Worm (Caenorhabditis elegans) whole organism, L3 larva: ENCODE data around the gene ipla-1.

ENCODE experiments used
- R02D3.7 ChIP-seq: fragments of 150-350 bp; optimal IDR thresholded peaks from 2 replicates; lab custom pipeline; 2014; ENCODE audit warnings: missing biosample characterization, missing genetic modification characterization
- ZK546.5 ChIP-seq: sonication (generic microtip); optimal IDR thresholded peaks from 2 replicates; lab custom pipeline; 2017; ENCODE audit warnings: missing biosample characterization, missing genetic modification characterization
- aly-2 ChIP-seq: fragments of 150-350 bp; optimal IDR thresholded peaks from 2 replicates; lab custom pipeline; 2014; ENCODE audit warnings: missing biosample characterization, missing genetic modification characterization
- ama-1 ChIP-seq: fragments of 150-350 bp; optimal IDR thresholded peaks from 2 replicates; lab custom pipeline; 2018
- ceh-16 ChIP-seq: sonication (generic microtip); optimal IDR thresholded peaks from 2 replicates; lab custom pipeline; 2017; ENCODE audit warnings: missing biosample characterization, missing genetic modification characterization
- ceh-82 ChIP-seq: fragments of 150-350 bp; optimal IDR thresholded peaks from 2 replicates; lab custom pipeline; 2014; ENCODE audit warnings: missing biosample characterization, missing genetic modification characterization
- ceh-9 ChIP-seq: sonication (generic microtip); optimal IDR thresholded peaks from 2 replicates; lab custom pipeline; 2018; ENCODE audit warnings: missing biosample characterization, missing genetic modification characterization
- daf-12 ChIP-seq: fragments of 150-350 bp; optimal IDR thresholded peaks from 2 replicates; lab custom pipeline; 2014; ENCODE audit warnings: missing biosample characterization, missing genetic modification reagents, missing genetic modification characterization
- egl-27 ChIP-seq: sonication (generic microtip); optimal IDR thresholded peaks from 4 replicates; lab custom pipeline; 2017; ENCODE audit warnings: missing biosample characterization, missing genetic modification reagents, missing genetic modification characterization
- elt-1 ChIP-seq: fragments of 150-350 bp; optimal IDR thresholded peaks from 2 replicates; lab custom pipeline; 2014; ENCODE audit warnings: missing biosample characterization, missing genetic modification characterization
- elt-2 ChIP-seq: sonication (generic microtip); optimal IDR thresholded peaks from 2 replicates; lab custom pipeline; 2016; ENCODE audit warnings: missing genetic modification reagents, mild to moderate bottlenecking, missing genetic modification characterization, missing compliant biosample characterization
- elt-3 ChIP-seq, 3 experiments: fragments of 150-350 bp in 1 of 3; sonication (generic microtip) in 2 of 3; optimal IDR thresholded peaks; 2 replicates in 2 of 3; 4 replicates in 1 of 3; lab custom pipeline; 2014 to 2017; ENCODE audit warnings: missing biosample characterization in 3 of 3, missing genetic modification characterization in 3 of 3
- eor-1 ChIP-seq, 2 experiments: fragments of 150-350 bp; optimal IDR thresholded peaks; 2 replicates each; lab custom pipeline; 2014 to 2018; ENCODE audit warnings: missing biosample characterization in 2 of 2, missing genetic modification characterization in 2 of 2
- fkh-10 ChIP-seq: sonication (generic microtip); optimal IDR thresholded peaks from 2 replicates; lab custom pipeline; 2017; ENCODE audit warnings: missing biosample characterization, missing genetic modification reagents, missing genetic modification characterization
- fkh-2 ChIP-seq: fragments of 150-350 bp; optimal IDR thresholded peaks from 2 replicates; lab custom pipeline; 2014; ENCODE audit warnings: missing biosample characterization, missing genetic modification reagents, missing genetic modification characterization
- fos-1 ChIP-seq: fragments of 150-350 bp; optimal IDR thresholded peaks from 2 replicates; lab custom pipeline; 2014; ENCODE audit warnings: missing biosample characterization, missing genetic modification characterization
- hmg-11 ChIP-seq: sonication (generic microtip); optimal IDR thresholded peaks from 2 replicates; lab custom pipeline; 2016; ENCODE audit warnings: missing genetic modification characterization, missing compliant biosample characterization
- lin-15B ChIP-seq: fragments of 150-350 bp; optimal IDR thresholded peaks from 2 replicates; lab custom pipeline; 2014; ENCODE audit warnings: missing biosample characterization, missing genetic modification characterization
- lin-39 ChIP-seq: fragments of 150-350 bp; optimal IDR thresholded peaks from 2 replicates; lab custom pipeline; 2018; ENCODE audit warnings: missing biosample characterization, missing genetic modification reagents, missing genetic modification characterization
- lsy-12 ChIP-seq: sonication (generic microtip); optimal IDR thresholded peaks from 2 replicates; lab custom pipeline; 2016; ENCODE audit warnings: mild to moderate bottlenecking, missing genetic modification characterization, missing compliant biosample characterization
- mdl-1 ChIP-seq: fragments of 150-350 bp; optimal IDR thresholded peaks from 2 replicates; lab custom pipeline; 2014; ENCODE audit warnings: missing biosample characterization, missing genetic modification characterization
- nfya-1 ChIP-seq: sonication (generic microtip); optimal IDR thresholded peaks from 2 replicates; lab custom pipeline; 2017; ENCODE audit warnings: missing genetic modification characterization, mild to moderate bottlenecking, missing compliant biosample characterization, antibody characterized with exemption, moderate library complexity; ENCODE audit not compliant: insufficient read depth
- nhr-23 ChIP-seq: fragments of 150-350 bp; optimal IDR thresholded peaks from 2 replicates; lab custom pipeline; 2014; ENCODE audit warnings: missing biosample characterization, missing genetic modification reagents, missing genetic modification characterization
- nhr-237 ChIP-seq: fragments of 150-350 bp; optimal IDR thresholded peaks from 2 replicates; lab custom pipeline; 2014; ENCODE audit warnings: missing biosample characterization, missing genetic modification characterization
- nhr-25 ChIP-seq: sonication (generic microtip); optimal IDR thresholded peaks from 2 replicates; lab custom pipeline; 2017; ENCODE audit warnings: missing biosample characterization, missing genetic modification characterization
- nhr-28 ChIP-seq: fragments of 150-350 bp; optimal IDR thresholded peaks from 2 replicates; lab custom pipeline; 2014; ENCODE audit warnings: missing biosample characterization, missing genetic modification characterization
- nhr-67 ChIP-seq: fragments of 150-350 bp; optimal IDR thresholded peaks from 2 replicates; lab custom pipeline; 2014; ENCODE audit warnings: missing biosample characterization, missing genetic modification characterization
- nhr-77 ChIP-seq: fragments of 150-350 bp; optimal IDR thresholded peaks from 2 replicates; lab custom pipeline; 2014; ENCODE audit warnings: missing biosample characterization, missing genetic modification characterization
- pha-4 ChIP-seq: fragments of 150-350 bp; optimal IDR thresholded peaks from 2 replicates; lab custom pipeline; 2014; ENCODE audit warnings: missing biosample characterization, missing genetic modification reagents, missing genetic modification characterization
- pqm-1 ChIP-seq: fragments of 150-350 bp; optimal IDR thresholded peaks from 2 replicates; lab custom pipeline; 2017; ENCODE audit warnings: missing biosample characterization, missing genetic modification characterization, inconsistent platforms
- skn-1 ChIP-seq: fragments of 150-350 bp; optimal IDR thresholded peaks from 2 replicates; lab custom pipeline; 2014; ENCODE audit warnings: missing biosample characterization, missing genetic modification characterization
- snpc-4 ChIP-seq: fragments of 150-350 bp; optimal IDR thresholded peaks from 2 replicates; lab custom pipeline; 2014; ENCODE audit warnings: missing biosample characterization, missing genetic modification characterization
- zag-1 ChIP-seq: fragments of 150-350 bp; optimal IDR thresholded peaks from 2 replicates; lab custom pipeline; 2014; ENCODE audit warnings: missing biosample characterization, missing genetic modification characterization

ipla-1 gene

DNA sequence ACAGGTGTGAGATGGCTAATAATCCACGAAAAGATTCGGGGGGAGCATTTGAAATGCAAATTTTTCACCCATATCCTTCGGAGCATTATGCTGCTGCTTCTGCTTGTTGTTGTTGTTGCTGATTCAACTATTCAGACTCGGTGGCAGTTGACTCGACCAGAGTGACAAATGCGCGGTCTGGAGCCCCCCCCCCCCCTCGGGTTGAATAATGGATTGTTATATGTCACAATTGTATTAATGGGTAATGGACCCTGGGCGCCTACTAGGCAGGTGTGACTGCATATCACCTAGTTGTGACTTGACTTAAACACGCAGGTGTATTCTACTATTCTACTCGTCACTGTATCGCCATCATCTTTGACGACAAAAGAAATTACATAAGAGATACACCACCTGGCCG, 25.6 kb downstream of the ipla-1 start:
- TF ChIP-seq lsy-12 (tag; lab: Kevin White, UChicago) (peak; percentile 25), mdl-1 (tag; lab: Kevin White, UChicago) (no peak), lin-39 (peak; percentile 79)

ce11 chrII:4574658-4575057, 26.5 kb downstream of the ipla-1 start:
- TF ChIP-seq R02D3.7 (tag; lab: Kevin White, UChicago) (no peak), nhr-77 (tag; lab: Kevin White, UChicago) (no peak), elt-1 (tag; lab: Kevin White, UChicago) (no peak), snpc-4 (no peak), elt-2 (tag; lab: Kevin White, UChicago) (no peak), nhr-23 (no peak), daf-12 (tag; lab: Kevin White, UChicago) (no peak), lin-39 (no peak), egl-27 (tag; lab: Kevin White, UChicago) (no peak), lin-15B (no peak), ceh-82 (tag; lab: Kevin White, UChicago) (no peak), fkh-2 (no peak)

- TF ChIP-seq eor-1 (tag; optimal IDR thresholded peaks at IDR 0.05; lab: Kevin White, UChicago) = no peak
- peak; percentile 79 for TF ChIP-seq elt-1 (tag; lab: Kevin White, UChicago)
- TF ChIP-seq aly-2 (tag; lab: Kevin White, UChicago) = no peak
- TF ChIP-seq nhr-25 (tag; lab: Kevin White, UChicago) = peak; percentile 4
- no peak for TF ChIP-seq ceh-16 (tag; lab: Kevin White, UChicago)
Observed at ce11 chrII:4573084-4573483, 28.1 kb downstream of the ipla-1 start.

DNA sequence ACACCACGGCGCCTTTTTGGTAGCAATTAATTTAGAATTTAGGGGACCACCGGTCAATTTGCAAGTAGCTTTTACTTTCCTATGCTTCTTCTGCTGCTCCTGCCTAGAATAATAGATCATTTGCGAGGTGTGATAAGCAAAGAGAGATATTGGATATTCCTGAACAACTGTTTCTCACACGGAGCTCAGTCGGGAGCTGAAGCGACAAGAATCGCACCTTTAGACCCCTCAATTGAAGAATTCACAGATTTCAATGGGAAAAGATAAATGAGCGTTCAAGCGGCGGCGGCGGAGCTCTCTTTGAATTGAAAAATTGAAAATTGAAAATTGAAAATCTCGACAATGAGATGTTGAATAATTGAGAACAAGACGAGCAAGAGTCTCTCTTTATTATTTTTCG, 28.6 kb downstream of the ipla-1 start:
- TF ChIP-seq ZK546.5 (tag; lab: Kevin White, UChicago) = no peak
- TF ChIP-seq fkh-10 = no peak
- no peak for TF ChIP-seq egl-27 (tag; lab: Kevin White, UChicago)
- no peak for TF ChIP-seq nhr-67
- TF ChIP-seq nhr-237 (tag; lab: Kevin White, UChicago) = no peak
- TF ChIP-seq ceh-16 (tag; lab: Kevin White, UChicago) = no peak
- no peak for TF ChIP-seq fos-1 (tag; lab: Kevin White, UChicago)
- TF ChIP-seq mdl-1 (tag; lab: Kevin White, UChicago) = no peak
- no peak for TF ChIP-seq pha-4 (tag; lab: Kevin White, UChicago)
- no peak for TF ChIP-seq nfya-1 (tag; lab: Kevin White, UChicago)
- TF ChIP-seq snpc-4 = no peak
- TF ChIP-seq fkh-2 = no peak
- no peak for TF ChIP-seq hmg-11 (tag; lab: Kevin White, UChicago)
- TF ChIP-seq pqm-1 (tag; lab: Kevin White, UChicago) = no peak
- TF ChIP-seq nhr-23 = no peak
- no peak for TF ChIP-seq nhr-28 (tag; lab: Kevin White, UChicago)
- no peak for TF ChIP-seq aly-2 (tag; lab: Kevin White, UChicago)
- no peak for TF ChIP-seq ama-1
- no peak for TF ChIP-seq skn-1 (tag; lab: Kevin White, UChicago)
- TF ChIP-seq, all 47 proteins: peak for 0

DNA sequence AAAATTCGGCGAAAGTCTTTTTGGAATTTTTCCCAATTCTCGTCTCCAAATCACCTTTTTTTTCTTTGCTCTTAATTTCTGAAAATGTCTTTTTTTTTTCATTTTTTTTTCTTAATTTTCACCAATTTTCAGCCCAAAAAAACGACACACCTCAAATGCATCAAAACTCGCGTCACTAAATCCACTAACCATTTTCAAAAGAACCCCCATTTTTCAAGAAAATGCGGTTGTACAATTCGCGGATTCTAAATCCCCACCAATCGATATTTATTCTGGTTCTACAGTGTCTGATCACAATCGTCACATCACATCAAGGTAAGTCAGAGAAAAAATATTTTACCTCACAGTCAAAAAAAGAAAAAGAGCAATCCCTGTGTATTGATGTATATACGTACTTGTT, 29.3 kb downstream of the ipla-1 start, which contains the start of gene vab-1:
Gene vab-1 (plus strand): TSS at position 133 of the 400 bp plus-strand sequence.
- TF ChIP-seq aly-2 (tag; lab: Kevin White, UChicago) = no peak
- no peak for TF ChIP-seq daf-12 (tag; lab: Kevin White, UChicago)
- no peak for TF ChIP-seq egl-27 (tag; lab: Kevin White, UChicago)
- no peak for TF ChIP-seq ceh-9 (tag; lab: Kevin White, UChicago)
- TF ChIP-seq snpc-4 = no peak
- no peak for TF ChIP-seq lsy-12 (tag; lab: Kevin White, UChicago)
- TF ChIP-seq R02D3.7 (tag; lab: Kevin White, UChicago) = no peak
- TF ChIP-seq, all 47 proteins: peak for 0

DNA sequence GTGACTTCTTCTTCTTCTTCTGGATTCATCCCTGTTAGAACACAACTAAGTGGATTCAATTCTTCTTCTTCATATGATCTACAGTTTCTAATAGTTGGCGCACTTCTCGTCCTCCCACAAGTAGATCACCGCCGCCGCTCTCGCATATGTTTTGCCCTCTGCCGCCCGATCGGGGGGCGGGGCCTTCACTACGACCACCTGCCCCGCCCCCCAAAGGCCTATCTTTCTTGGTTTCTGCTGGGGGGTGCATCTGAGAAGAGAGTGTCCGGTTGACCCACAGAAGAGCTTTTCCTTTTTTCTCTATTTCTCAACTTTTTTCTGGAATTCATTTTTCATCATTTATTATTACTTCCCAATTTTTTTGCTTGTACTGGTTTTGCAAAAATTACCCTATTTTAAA, 30.0 kb downstream of the ipla-1 start:
- TF ChIP-seq lin-39 (peak; percentile 18), elt-3 (tag; optimal IDR thresholded peaks at IDR 0.05; lab: Kevin White, UChicago) (no peak), lin-15B (no peak), nfya-1 (tag; lab: Kevin White, UChicago) (peak; percentile 8), zag-1 (tag; lab: Kevin White, UChicago) (no peak), hmg-11 (tag; lab: Kevin White, UChicago) (peak; percentile 60), nhr-77 (tag; lab: Kevin White, UChicago) (no peak), pqm-1 (tag; lab: Kevin White, UChicago) (no peak)
- TF ChIP-seq, all 47 proteins: peak for 3
